Fruit fly (Drosophila melanogaster): Measurements from ENCODE around the gene MESK4.

Gene MESK4

dm6 chr3R:16941285-16941684 is 47.3 kb upstream of the MESK4 start (continued):
- TF ChIP-seq Sox14 (GFP tag; optimal IDR thresholded peaks at IDR 0.05) = no peak
- TF ChIP-seq Eip78C (GFP tag) = peak; percentile 57
- no peak for TF ChIP-seq fd59A (GFP tag; optimal IDR thresholded peaks at IDR 0.05)
- TF ChIP-seq CG6163 (GFP tag; IDR thresholded peaks at IDR 0.05) = peak; percentile 63; the same call in 2 of the 3 replicates
- no peak for TF ChIP-seq CG11294 (GFP tag; IDR thresholded peaks at IDR 0.05)

- no peak for TF ChIP-seq CG11902 (GFP tag; optimal IDR thresholded peaks at IDR 0.05)
- peak; percentile 59 for TF ChIP-seq svp (GFP tag)
Observed at dm6 chr3R:16944267-16944666, 44.3 kb upstream of the MESK4 start.

dm6 chr3R:16948667-16949066 is 39.9 kb upstream of the MESK4 start:
- TF ChIP-seq dsx (GFP tag; optimal IDR thresholded peaks at IDR 0.05; ENCODE audit: poor library complexity, severe bottlenecking) (no peak), fd85E (GFP tag; optimal IDR thresholded peaks at IDR 0.05) (no peak), Lpt (GFP tag; optimal IDR thresholded peaks at IDR 0.05) (no peak), Sox102F (GFP tag; optimal IDR thresholded peaks at IDR 0.05) (no peak), CG3919 (GFP tag; optimal IDR thresholded peaks at IDR 0.05) (peak; percentile 42), eg (GFP tag; IDR thresholded peaks at IDR 0.05) (peak; percentile 68), salr (GFP tag; optimal IDR thresholded peaks at IDR 0.05) (peak in 1 of 2 experiments; percentile 20), CG8319 (GFP tag; optimal IDR thresholded peaks at IDR 0.05) (no peak), pdm3 (GFP tag; optimal IDR thresholded peaks at IDR 0.05) (peak; percentile 33), CG10631 (GFP tag; optimal IDR thresholded peaks at IDR 0.05) (peak; percentile 27), CG6276 (GFP tag; optimal IDR thresholded peaks at IDR 0.05) (no peak), CG6792 (GFP tag; optimal IDR thresholded peaks at IDR 0.05) (peak; percentile 6), CG4318 (GFP tag; optimal IDR thresholded peaks at IDR 0.05) (no peak), Sox14 (GFP tag; optimal IDR thresholded peaks at IDR 0.05) (peak; percentile 38), svp (GFP tag) (peak; percentile 73), Eip93F (GFP tag; optimal IDR thresholded peaks at IDR 0.05) (no peak), Gug (GFP tag; IDR thresholded peaks at IDR 0.05) (0 out of 2 replicates have a peak, but pooled peaks have one; percentile 16), CG15336 (GFP tag; IDR thresholded peaks at IDR 0.05) (peak; percentile 42; the same call in 1 of the 2 replicates), Hr38 (GFP tag; optimal IDR thresholded peaks at IDR 0.05) (no peak), CG34406 (GFP tag; optimal IDR thresholded peaks at IDR 0.05) (peak; percentile 8), esn (GFP tag; optimal IDR thresholded peaks at IDR 0.05) (no peak), CG8119 (GFP tag; IDR thresholded peaks at IDR 0.05) (peak; percentile 44; the same call in 2 of the 3 replicates), CG10669 (GFP tag; optimal IDR thresholded peaks at IDR 0.05) (peak; percentile 37), fd59A (GFP tag; optimal IDR thresholded peaks at IDR 0.05) (no peak), OdsH (GFP tag; optimal IDR thresholded peaks at IDR 0.05) (peak; percentile 38), Ets96B (tag; optimal IDR thresholded peaks at IDR 0.05) (no peak), lz (GFP tag; optimal IDR thresholded peaks at IDR 0.05) (peak; percentile 4), achi (GFP tag; optimal IDR thresholded peaks at IDR 0.05) (no peak), Eip75B (GFP tag; optimal IDR thresholded peaks at IDR 0.05) (peak; percentile 1), Hr4 (GFP tag; optimal IDR thresholded peaks at IDR 0.05) (peak; percentile 22), CG32006 (GFP tag; optimal IDR thresholded peaks at IDR 0.05) (peak; percentile 50), CG6163 (GFP tag; IDR thresholded peaks at IDR 0.05) (peak; percentile 80), CG1621 (tag; optimal IDR thresholded peaks at IDR 0.05) (peak; percentile 29), CG11762 (GFP tag; optimal IDR thresholded peaks at IDR 0.05; ENCODE audit: insufficient read depth) (no peak), Sox15 (GFP tag; optimal IDR thresholded peaks at IDR 0.05) (no peak), CG16779 (tag; optimal IDR thresholded peaks at IDR 0.05) (no peak), ss (GFP tag; optimal IDR thresholded peaks at IDR 0.05) (peak; percentile 8 to 56), cyc (GFP tag; optimal IDR thresholded peaks at IDR 0.05) (no peak), Eip78C (GFP tag) (no peak), CG11294 (GFP tag; IDR thresholded peaks at IDR 0.05) (no peak; the same call in 1 of the 2 replicates), net (GFP tag; optimal IDR thresholded peaks at IDR 0.05) (peak; percentile 45), topi (GFP tag; optimal IDR thresholded peaks at IDR 0.05) (peak; percentile 2), CG7368 (GFP tag; optimal IDR thresholded peaks at IDR 0.05) (no peak), CG31627 (GFP tag; optimal IDR thresholded peaks at IDR 0.05) (peak; percentile 16), CG11902 (GFP tag; optimal IDR thresholded peaks at IDR 0.05) (no peak), acj6 (GFP tag; optimal IDR thresholded peaks at IDR 0.05) (no peak), Met (GFP tag; optimal IDR thresholded peaks at IDR 0.05) (peak; percentile 2)
